Worm (Caenorhabditis elegans) whole organism, midembryonic: Measurements from ENCODE around the gene gldi-4.

ENCODE experiments used
- klf-2 ChIP-seq: fragments of 200-800 bp; sonication (Bioruptor generic); conservative IDR thresholded peaks from 2 replicates; pipeline ENCODE4 v1.3.6; 2022; ENCODE audit warnings: missing genetic modification reagents, missing genetic modification characterization, missing compliant biosample characterization
- ref-1 ChIP-seq: fragments of 200-800 bp; sonication (Bioruptor generic); conservative IDR thresholded peaks from 2 replicates; pipeline ENCODE4 v1.3.6; 2022; ENCODE audit warnings: missing genetic modification reagents, missing genetic modification characterization, missing compliant biosample characterization
- tab-1 ChIP-seq: fragments of 200-800 bp; sonication (Bioruptor generic); IDR thresholded peaks from 2 replicates; pipeline ENCODE4 v1.3.6; 2022; ENCODE audit warnings: missing genetic modification characterization, missing compliant biosample characterization
- ztf-29 ChIP-seq: fragments of 200-800 bp; sonication (Bioruptor generic); IDR thresholded peaks from 2 replicates; pipeline ENCODE4 v1.3.6; 2022; ENCODE audit warnings: missing genetic modification reagents, missing genetic modification characterization, missing compliant biosample characterization

DNA sequence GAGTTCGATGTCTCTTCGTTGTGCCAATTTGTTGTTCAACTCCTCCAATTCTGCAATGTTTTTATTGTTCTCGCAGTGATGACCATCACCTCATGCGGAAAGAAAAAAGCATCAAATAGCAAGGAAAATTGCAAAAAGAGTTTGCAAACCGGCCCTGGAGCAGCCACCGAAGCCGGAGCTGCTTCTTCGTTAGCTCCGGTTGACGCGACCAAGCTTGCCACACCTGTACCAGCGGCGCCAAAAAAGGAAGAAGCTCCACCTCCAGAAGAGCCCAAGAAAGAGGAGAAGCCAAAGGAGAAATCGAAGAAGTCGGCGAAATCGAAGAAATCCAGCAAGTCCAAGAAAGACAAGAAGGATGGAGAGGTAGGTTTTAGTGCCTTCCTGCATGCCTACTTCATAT, 7.2 kb upstream of the gldi-4 start:
- TF ChIP-seq klf-2 (GFP tag; lab: Robert Waterston, UW) (no peak), tab-1 (no peak), ztf-29 (GFP tag; lab: Robert Waterston, UW) (no peak), ref-1 (GFP tag; lab: Robert Waterston, UW) (no peak)
